Fruit fly (Drosophila melanogaster) whole organism, prepupa: ENCODE measurements around the gene CG31441.

ENCODE experiments used
- Blimp-1 ChIP-seq: fragments of 200-800 bp; sonication (Bioruptor generic); optimal IDR thresholded peaks from 3 replicates; lab custom pipeline; 2017; ENCODE audit warnings: missing biosample characterization, missing genetic modification characterization, mild to moderate bottlenecking, moderate library complexity, missing genetic modification reagents
- CG10631 ChIP-seq: fragments of 200-800 bp; sonication (Bioruptor generic); optimal IDR thresholded peaks from 2 replicates; lab custom pipeline; 2016; ENCODE audit warnings: missing biosample characterization, missing genetic modification characterization
- CG10669 ChIP-seq: fragments of 200-800 bp; sonication (Bioruptor generic); optimal IDR thresholded peaks from 3 replicates; lab custom pipeline; 2018; ENCODE audit warnings: missing biosample characterization, mild to moderate bottlenecking, missing genetic modification characterization, moderate library complexity
- CG11902 ChIP-seq: fragments of 200-800 bp; sonication (Bioruptor generic); optimal IDR thresholded peaks from 3 replicates; lab custom pipeline; 2016; ENCODE audit warnings: missing biosample characterization, missing genetic modification characterization
- CG15336 ChIP-seq: fragments of 200-800 bp; sonication (Bioruptor generic); IDR thresholded peaks from 2 replicates; pipeline ENCODE4 v1.3.6; 2022; ENCODE audit warnings: missing biosample characterization, missing genetic modification characterization
- CG1621 ChIP-seq: fragments of 200-800 bp; sonication (Bioruptor generic); optimal IDR thresholded peaks from 3 replicates; lab custom pipeline; 2018; ENCODE audit warnings: missing biosample characterization, mild to moderate bottlenecking, missing genetic modification characterization
- CG16779 ChIP-seq: fragments of 200-800 bp; sonication (Bioruptor generic); optimal IDR thresholded peaks from 3 replicates; lab custom pipeline; 2017; ENCODE audit warnings: missing biosample characterization, mild to moderate bottlenecking, missing genetic modification characterization
- CG3032 ChIP-seq: fragments of 200-800 bp; optimal IDR thresholded peaks from 2 replicates; lab custom pipeline; 2019; ENCODE audit warnings: missing biosample characterization, mild to moderate bottlenecking, missing genetic modification characterization, moderate library complexity
- CG32006 ChIP-seq: fragments of 200-800 bp; sonication (Bioruptor generic); optimal IDR thresholded peaks from 3 replicates; lab custom pipeline; 2017; ENCODE audit warnings: missing biosample characterization, mild to moderate bottlenecking, missing genetic modification characterization
- CG34406 ChIP-seq: fragments of 200-800 bp; sonication (Bioruptor generic); optimal IDR thresholded peaks from 3 replicates; lab custom pipeline; 2016; ENCODE audit warnings: missing biosample characterization, missing genetic modification characterization
- CG4318 ChIP-seq: fragments of 200-800 bp; sonication (Bioruptor generic); optimal IDR thresholded peaks from 3 replicates; lab custom pipeline; 2017; ENCODE audit warnings: missing biosample characterization, mild to moderate bottlenecking, missing genetic modification characterization
- CG6163 ChIP-seq: fragments of 200-800 bp; sonication (Bioruptor generic); IDR thresholded peaks from 3 replicates; pipeline ENCODE4 v1.3.6; 2022; ENCODE audit warnings: missing biosample characterization, missing genetic modification characterization
- CG6792 ChIP-seq: fragments of 200-800 bp; sonication (Bioruptor generic); optimal IDR thresholded peaks from 3 replicates; lab custom pipeline; 2016; ENCODE audit warnings: missing biosample characterization, missing genetic modification characterization
- CG6808 ChIP-seq: fragments of 200-800 bp; sonication (Bioruptor generic); optimal IDR thresholded peaks from 3 replicates; lab custom pipeline; 2017; ENCODE audit warnings: missing biosample characterization, missing genetic modification characterization, mild to moderate bottlenecking, moderate library complexity, missing genetic modification reagents
- CG6854 ChIP-seq: fragments of 200-800 bp; sonication (Bioruptor generic); optimal IDR thresholded peaks from 2 replicates; lab custom pipeline; 2017; ENCODE audit warnings: missing biosample characterization, mild to moderate bottlenecking, missing genetic modification characterization
- CG8119 ChIP-seq: fragments of 200-800 bp; sonication (Bioruptor generic); IDR thresholded peaks from 3 replicates; pipeline ENCODE4 v1.3.6; 2022; ENCODE audit warnings: missing biosample characterization, missing genetic modification characterization
- CG8319 ChIP-seq: fragments of 200-800 bp; sonication (Bioruptor generic); optimal IDR thresholded peaks from 3 replicates; lab custom pipeline; 2016; ENCODE audit warnings: missing biosample characterization, missing genetic modification characterization
- CG8632 ChIP-seq: fragments of 200-800 bp; sonication (Bioruptor generic); optimal IDR thresholded peaks from 3 replicates; lab custom pipeline; 2016; ENCODE audit warnings: missing biosample characterization, missing genetic modification characterization
- CG9139 ChIP-seq: fragments of 200-800 bp; sonication (Bioruptor generic); optimal IDR thresholded peaks from 3 replicates; lab custom pipeline; 2017; ENCODE audit warnings: missing biosample characterization, mild to moderate bottlenecking, missing genetic modification characterization
- Eip75B ChIP-seq: fragments of 200-800 bp; sonication (Bioruptor generic); optimal IDR thresholded peaks from 3 replicates; lab custom pipeline; 2016; ENCODE audit warnings: missing biosample characterization, missing genetic modification characterization
- Eip78C ChIP-seq: fragments of 200-800 bp; sonication (Bioruptor generic); peaks from one replicate; lab custom pipeline; 2016; ENCODE audit warnings: missing biosample characterization, missing genetic modification characterization
- Eip93F ChIP-seq: fragments of 200-800 bp; sonication (Bioruptor generic); optimal IDR thresholded peaks from 2 replicates; lab custom pipeline; 2016; ENCODE audit warnings: missing biosample characterization, mild to moderate bottlenecking, missing genetic modification characterization
- Ets21C ChIP-seq: fragments of 200-800 bp; sonication (Bioruptor generic); optimal IDR thresholded peaks from 3 replicates; lab custom pipeline; 2016; ENCODE audit warnings: missing biosample characterization, missing genetic modification characterization
- Ets96B ChIP-seq: fragments of 200-800 bp; optimal IDR thresholded peaks from 2 replicates; lab custom pipeline; 2019; ENCODE audit warnings: missing biosample characterization, mild to moderate bottlenecking, missing genetic modification characterization, moderate library complexity
- Gug ChIP-seq: fragments of 200-800 bp; sonication (Bioruptor generic); IDR thresholded peaks from 2 replicates; pipeline ENCODE4 v1.3.6; 2022; ENCODE audit warnings: missing biosample characterization, missing genetic modification characterization
- Hr38 ChIP-seq: sonication (Bioruptor generic); optimal IDR thresholded peaks from 2 replicates; lab custom pipeline; 2016; ENCODE audit warnings: missing biosample characterization, missing genetic modification characterization
- Hr4 ChIP-seq: fragments of 200-800 bp; sonication (Bioruptor generic); optimal IDR thresholded peaks from 3 replicates; lab custom pipeline; 2016; ENCODE audit warnings: missing biosample characterization, missing genetic modification characterization
- Lpt ChIP-seq: fragments of 200-800 bp; sonication (Bioruptor generic); optimal IDR thresholded peaks from 3 replicates; lab custom pipeline; 2016; ENCODE audit warnings: missing biosample characterization, missing genetic modification characterization
- OdsH ChIP-seq: fragments of 200-800 bp; sonication (Bioruptor generic); optimal IDR thresholded peaks from 3 replicates; lab custom pipeline; 2016; ENCODE audit warnings: missing biosample characterization, missing genetic modification characterization
- Smox ChIP-seq: fragments of 200-800 bp; sonication (Bioruptor generic); optimal IDR thresholded peaks from 3 replicates; lab custom pipeline; 2016; ENCODE audit warnings: missing biosample characterization, missing genetic modification characterization
- Sox102F ChIP-seq: fragments of 200-800 bp; sonication (Bioruptor generic); optimal IDR thresholded peaks from 2 replicates; lab custom pipeline; 2016; ENCODE audit warnings: missing biosample characterization, mild to moderate bottlenecking, missing genetic modification characterization
- Sox15 ChIP-seq: fragments of 200-800 bp; sonication (Bioruptor generic); optimal IDR thresholded peaks from 3 replicates; lab custom pipeline; 2016; ENCODE audit warnings: missing biosample characterization, missing genetic modification characterization
- achi ChIP-seq: fragments of 200-800 bp; sonication (Bioruptor generic); optimal IDR thresholded peaks from 3 replicates; lab custom pipeline; 2016; ENCODE audit warnings: missing biosample characterization, missing genetic modification characterization
- acj6 ChIP-seq: fragments of 200-800 bp; sonication (Bioruptor generic); optimal IDR thresholded peaks from 3 replicates; lab custom pipeline; 2016; ENCODE audit warnings: missing biosample characterization, missing genetic modification characterization
- cyc ChIP-seq: fragments of 200-800 bp; sonication (Bioruptor generic); optimal IDR thresholded peaks from 3 replicates; lab custom pipeline; 2016; ENCODE audit warnings: missing biosample characterization, missing genetic modification characterization
- dac ChIP-seq: fragments of 200-800 bp; sonication (Bioruptor generic); optimal IDR thresholded peaks from 2 replicates; lab custom pipeline; 2017; ENCODE audit warnings: missing biosample characterization, mild to moderate bottlenecking, missing genetic modification characterization
- dsx ChIP-seq: fragments of 200-800 bp; optimal IDR thresholded peaks from 3 replicates; lab custom pipeline; 2019; ENCODE audit warnings: missing biosample characterization, mild to moderate bottlenecking, missing genetic modification characterization, moderate library complexity; ENCODE audit not compliant: poor library complexity, severe bottlenecking
- eg ChIP-seq: fragments of 200-800 bp; sonication (Bioruptor generic); IDR thresholded peaks from 3 replicates; pipeline ENCODE4 v1.3.6; 2022; ENCODE audit warnings: missing biosample characterization, missing genetic modification characterization
- esn ChIP-seq: fragments of 200-800 bp; sonication (Bioruptor generic); optimal IDR thresholded peaks from 2 replicates; lab custom pipeline; 2016; ENCODE audit warnings: missing biosample characterization, mild to moderate bottlenecking, missing genetic modification characterization, moderate library complexity
- fd59A ChIP-seq: fragments of 200-800 bp; sonication (Bioruptor generic); optimal IDR thresholded peaks from 2 replicates; lab custom pipeline; 2017; ENCODE audit warnings: missing biosample characterization, mild to moderate bottlenecking, missing genetic modification characterization, missing genetic modification reagents
- fd85E ChIP-seq: fragments of 200-800 bp; sonication (Bioruptor generic); optimal IDR thresholded peaks from 3 replicates; lab custom pipeline; 2016; ENCODE audit warnings: missing biosample characterization, missing genetic modification characterization
- fkh ChIP-seq: fragments of 200-800 bp; sonication (Bioruptor generic); optimal IDR thresholded peaks from 3 replicates; lab custom pipeline; 2017; ENCODE audit warnings: missing biosample characterization, mild to moderate bottlenecking, missing genetic modification characterization, moderate library complexity
- lz ChIP-seq: fragments of 200-800 bp; sonication (Bioruptor generic); optimal IDR thresholded peaks from 3 replicates; lab custom pipeline; 2016; ENCODE audit warnings: missing biosample characterization, missing genetic modification characterization
- net ChIP-seq: fragments of 200-800 bp; sonication (Bioruptor generic); optimal IDR thresholded peaks from 3 replicates; lab custom pipeline; 2016; ENCODE audit warnings: missing biosample characterization, missing genetic modification characterization
- pdm3 ChIP-seq: fragments of 200-800 bp; sonication (Bioruptor generic); optimal IDR thresholded peaks from 3 replicates; lab custom pipeline; 2016; ENCODE audit warnings: missing biosample characterization, missing genetic modification characterization
- salr ChIP-seq, 2 experiments: fragments of 200-800 bp; sonication (Bioruptor generic); optimal IDR thresholded peaks; 3 replicates each; lab custom pipeline; 2016 to 2018; ENCODE audit warnings: missing biosample characterization in 2 of 2, missing genetic modification characterization in 2 of 2, mild to moderate bottlenecking in 1 of 2
- ss ChIP-seq, 2 experiments: fragments of 200-800 bp; sonication (Bioruptor generic); optimal IDR thresholded peaks; 2 replicates in 1 of 2; 3 replicates in 1 of 2; lab custom pipeline; 2017 to 2018; ENCODE audit warnings: mild to moderate bottlenecking in 2 of 2, missing biosample characterization in 2 of 2, missing genetic modification characterization in 2 of 2, moderate library complexity in 1 of 2
- svp ChIP-seq: fragments of 200-800 bp; sonication (Bioruptor generic); peaks from one replicate; lab custom pipeline; 2016; ENCODE audit warnings: missing biosample characterization, missing genetic modification characterization
- topi ChIP-seq: fragments of 200-800 bp; sonication (Bioruptor generic); optimal IDR thresholded peaks from 3 replicates; lab custom pipeline; 2016; ENCODE audit warnings: missing biosample characterization, missing genetic modification characterization
- vri ChIP-seq: fragments of 200-800 bp; sonication (Bioruptor generic); optimal IDR thresholded peaks from 3 replicates; lab custom pipeline; 2016; ENCODE audit warnings: missing biosample characterization, mild to moderate bottlenecking, missing genetic modification characterization

The CG31441 gene

DNA sequence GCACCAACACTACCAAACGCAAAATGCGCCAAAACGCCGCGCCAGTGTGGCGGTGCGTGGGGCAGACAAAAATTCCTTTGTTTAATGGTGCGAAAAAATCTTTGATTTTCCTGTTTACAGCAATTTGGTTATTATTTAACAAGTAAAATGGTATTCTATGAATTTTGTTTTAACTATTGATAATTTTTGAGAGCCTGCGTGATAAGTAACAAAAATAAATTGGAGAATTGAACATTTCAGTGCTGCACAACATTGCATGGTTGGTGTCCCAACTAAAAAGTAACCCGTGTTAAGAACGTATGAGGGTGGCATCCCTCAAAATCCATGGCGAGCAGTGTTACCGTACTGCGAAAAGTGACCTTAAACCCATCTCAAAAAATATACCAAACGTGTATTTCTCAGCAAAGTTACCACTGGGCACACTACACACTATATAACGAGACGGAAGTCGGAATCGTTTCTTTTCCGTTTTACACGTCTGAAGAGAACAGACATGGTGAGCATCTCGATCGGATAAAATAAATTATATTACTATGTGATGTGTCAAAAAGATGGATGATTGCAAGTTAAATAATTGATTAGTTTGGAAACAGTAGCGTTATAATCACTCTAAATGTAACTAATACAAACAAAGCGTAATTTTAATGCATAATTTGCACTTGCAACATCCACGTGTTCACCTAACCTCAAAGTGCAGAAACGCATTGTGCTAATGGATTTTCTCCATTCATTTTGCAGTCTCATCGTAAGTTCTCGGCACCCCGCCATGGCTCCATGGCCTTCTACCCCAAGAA is 14.5 kb upstream of the CG31441 start, which contains the start of the genes CG6693 and RpL3:
Gene CG6693, minus strand, starts transcription at position 203 of the 794 bp plus-strand sequence.
Gene RpL3, plus strand, starts transcription at position 458 of the 794 bp plus-strand sequence.
- TF ChIP-seq CG8632 (GFP tag; lab: Kevin White, UChicago) = peak; percentile 40
- peak; percentile 44; the same call in 1 of the 2 replicates for TF ChIP-seq CG15336 (GFP tag; lab: Robert Waterston, UW)
- peak; percentile 72; the same call in 2 of the 3 replicates for TF ChIP-seq eg (GFP tag; lab: Robert Waterston, UW)
- peak; percentile 61 for TF ChIP-seq CG10669 (GFP tag; lab: Kevin White, UChicago)
- TF ChIP-seq fd59A (GFP tag; lab: Kevin White, UChicago) = peak; percentile 23
- TF ChIP-seq CG16779 = peak; percentile 78
- peak; percentile 41 for TF ChIP-seq cyc (GFP tag; lab: Kevin White, UChicago)
- TF ChIP-seq CG9139 (GFP tag; lab: Kevin White, UChicago) = peak; percentile 75
- TF ChIP-seq CG10631 (GFP tag; lab: Kevin White, UChicago) = no peak
- peak; percentile 75 for TF ChIP-seq dsx (GFP tag; lab: Kevin White, UChicago)
- peak; percentile 83 for TF ChIP-seq Eip75B (GFP tag; lab: Kevin White, UChicago)
- TF ChIP-seq Ets96B (tag; lab: Kevin White, UChicago) = peak; percentile 59
- TF ChIP-seq dac (GFP tag; lab: Kevin White, UChicago) = no peak
- TF ChIP-seq Sox15 = no peak
- TF ChIP-seq lz (GFP tag; lab: Kevin White, UChicago) = peak; percentile 54
- peak; percentile 43 for TF ChIP-seq CG6792 (GFP tag; lab: Kevin White, UChicago)
- peak; percentile 58 for TF ChIP-seq CG1621
- peak; percentile 47 for TF ChIP-seq achi (GFP tag; lab: Kevin White, UChicago)
- peak; percentile 68 for TF ChIP-seq CG6163 (GFP tag; lab: Robert Waterston, UW)
- peak; percentile 28 for TF ChIP-seq fkh (GFP tag; lab: Kevin White, UChicago)
- peak; percentile 11 for TF ChIP-seq Lpt (GFP tag; lab: Kevin White, UChicago)
- peak; percentile 93 for TF ChIP-seq CG6854 (GFP tag; lab: Kevin White, UChicago)
- no peak for TF ChIP-seq CG4318 (GFP tag; lab: Kevin White, UChicago)
- TF ChIP-seq Eip93F = no peak
- no peak for TF ChIP-seq svp (GFP tag; lab: Kevin White, UChicago)
- peak; percentile 81 for TF ChIP-seq esn (GFP tag; lab: Kevin White, UChicago)
- TF ChIP-seq CG32006 (GFP tag; lab: Kevin White, UChicago) = no peak
- TF ChIP-seq topi (GFP tag; lab: Kevin White, UChicago) = peak; percentile 78
- TF ChIP-seq Ets21C (GFP tag; lab: Kevin White, UChicago) = peak; percentile 28
- TF ChIP-seq net (GFP tag; lab: Kevin White, UChicago) = peak; percentile 77
- peak; percentile 82 to 83 for TF ChIP-seq ss (GFP tag; optimal IDR thresholded peaks at IDR 0.05; lab: Kevin White, UChicago)
- TF ChIP-seq fd85E (GFP tag; lab: Kevin White, UChicago) = peak; percentile 53
- no peak for TF ChIP-seq CG8319
- TF ChIP-seq CG8119 (GFP tag; lab: Robert Waterston, UW) = peak; percentile 52; the same call in 2 of the 3 replicates
- peak; percentile 67 for TF ChIP-seq CG6808 (GFP tag; lab: Kevin White, UChicago)
- TF ChIP-seq Sox102F (GFP tag; lab: Kevin White, UChicago) = peak; percentile 87
- TF ChIP-seq Smox (GFP tag; lab: Kevin White, UChicago) = peak; percentile 63
- TF ChIP-seq OdsH (GFP tag; lab: Kevin White, UChicago) = no peak
- no peak for TF ChIP-seq CG11902 (GFP tag; lab: Kevin White, UChicago)
- peak; percentile 91 for TF ChIP-seq Eip78C (GFP tag; lab: Kevin White, UChicago)
- no peak for TF ChIP-seq Hr38 (GFP tag; lab: Kevin White, UChicago)
- TF ChIP-seq salr (GFP tag; optimal IDR thresholded peaks at IDR 0.05; lab: Kevin White, UChicago) = peak in 1 of 2 experiments; percentile 50
- peak; percentile 64 for TF ChIP-seq pdm3 (GFP tag; lab: Kevin White, UChicago)
- no peak for TF ChIP-seq Gug (GFP tag; lab: Robert Waterston, UW)
- TF ChIP-seq vri (GFP tag; lab: Kevin White, UChicago) = peak; percentile 86
- TF ChIP-seq CG34406 = peak; percentile 52
- peak; percentile 50 for TF ChIP-seq CG3032 (tag; lab: Kevin White, UChicago)
- no peak for TF ChIP-seq acj6 (GFP tag; lab: Kevin White, UChicago)
- no peak for TF ChIP-seq Hr4 (GFP tag; lab: Kevin White, UChicago)
- TF ChIP-seq Blimp-1 = peak; percentile 38
